Fruit fly (Drosophila melanogaster) whole organism, embryonic: ENCODE data around the gene CG34295.

Source experiments
- ATbp ChIP-seq: fragments of 200-800 bp; sonication (Bioruptor generic); optimal IDR thresholded peaks from 2 replicates; lab custom pipeline; 2017; ENCODE audit warnings: missing biosample characterization, mild to moderate bottlenecking, missing genetic modification characterization, missing genetic modification reagents
- Bgb ChIP-seq: fragments of 200-800 bp; sonication (Bioruptor generic); IDR thresholded peaks from 2 replicates; pipeline ENCODE4 v1.3.6; 2022; ENCODE audit warnings: missing biosample characterization, missing genetic modification characterization; ENCODE audit not compliant: partially characterized antibody
- CG10147 ChIP-seq: fragments of 200-800 bp; sonication (Bioruptor generic); optimal IDR thresholded peaks from 2 replicates; lab custom pipeline; 2019; ENCODE audit warnings: missing biosample characterization, mild to moderate bottlenecking, missing genetic modification characterization, moderate library complexity
- CG10431 ChIP-seq: fragments of 200-800 bp; sonication (Bioruptor generic); optimal IDR thresholded peaks from 3 replicates; lab custom pipeline; 2018; ENCODE audit warnings: missing biosample characterization, mild to moderate bottlenecking, missing genetic modification characterization
- CG13296 ChIP-seq: fragments of 200-800 bp; sonication (Bioruptor generic); optimal IDR thresholded peaks from 3 replicates; lab custom pipeline; 2018; ENCODE audit warnings: missing biosample characterization, mild to moderate bottlenecking, missing genetic modification characterization
- CG13894 ChIP-seq: fragments of 200-800 bp; sonication (Bioruptor generic); optimal IDR thresholded peaks from 3 replicates; lab custom pipeline; 2018; ENCODE audit warnings: missing biosample characterization, mild to moderate bottlenecking, missing genetic modification characterization, moderate library complexity
- CG14050 ChIP-seq: fragments of 200-800 bp; sonication (Bioruptor generic); IDR thresholded peaks from 3 replicates; pipeline ENCODE4 v1.3.6; 2022; ENCODE audit warnings: missing biosample characterization, missing genetic modification characterization
- CG14441 ChIP-seq: fragments of 200-800 bp; sonication (Bioruptor generic); IDR thresholded peaks from 2 replicates; pipeline ENCODE4 v1.3.6; 2022; ENCODE audit warnings: missing biosample characterization, missing genetic modification characterization
- CG14860 ChIP-seq: fragments of 200-800 bp; sonication (Bioruptor generic); IDR thresholded peaks from 3 replicates; pipeline ENCODE4 v1.3.6; 2022; ENCODE audit warnings: missing biosample characterization, missing genetic modification characterization; ENCODE audit not compliant: partially characterized antibody
- CG15269 ChIP-seq: fragments of 200-800 bp; sonication (Bioruptor generic); optimal IDR thresholded peaks from 2 replicates; lab custom pipeline; 2018; ENCODE audit warnings: missing biosample characterization, mild to moderate bottlenecking, missing genetic modification characterization, moderate library complexity
- CG1647 ChIP-seq: fragments of 200-800 bp; sonication (Bioruptor generic); optimal IDR thresholded peaks from 3 replicates; lab custom pipeline; 2016; ENCODE audit warnings: missing biosample characterization, missing genetic modification characterization
- CG17568 ChIP-seq: fragments of 200-800 bp; sonication (Bioruptor generic); optimal IDR thresholded peaks from 2 replicates; lab custom pipeline; 2018; ENCODE audit warnings: missing biosample characterization, mild to moderate bottlenecking, missing genetic modification characterization, moderate library complexity
- CG17802 ChIP-seq: fragments of 200-800 bp; sonication (Bioruptor generic); optimal IDR thresholded peaks from 2 replicates; lab custom pipeline; 2018; ENCODE audit warnings: missing biosample characterization, mild to moderate bottlenecking, missing genetic modification characterization, moderate library complexity
- CG18011 ChIP-seq: fragments of 200-800 bp; sonication (Bioruptor generic); optimal IDR thresholded peaks from 2 replicates; lab custom pipeline; 2017; ENCODE audit warnings: missing biosample characterization, missing genetic modification characterization, mild to moderate bottlenecking, moderate library complexity, missing genotype
- CG2129 ChIP-seq: fragments of 200-800 bp; sonication (Bioruptor generic); IDR thresholded peaks from 2 replicates; pipeline ENCODE4 v1.3.6; 2022; ENCODE audit warnings: missing biosample characterization, missing genetic modification characterization; ENCODE audit not compliant: partially characterized antibody
- CG32532 ChIP-seq: fragments of 200-800 bp; sonication (Bioruptor generic); IDR thresholded peaks from 2 replicates; pipeline ENCODE4 v1.3.6; 2022; ENCODE audit warnings: missing biosample characterization, missing genetic modification characterization
- CG3838 ChIP-seq: fragments of 200-800 bp; sonication (Bioruptor generic); optimal IDR thresholded peaks from 3 replicates; lab custom pipeline; 2016; ENCODE audit warnings: missing biosample characterization, missing genetic modification characterization
- CG42726 ChIP-seq: fragments of 200-800 bp; sonication (Bioruptor generic); IDR thresholded peaks from 2 replicates; pipeline ENCODE4 v1.3.6; 2022; ENCODE audit warnings: missing biosample characterization, missing genetic modification characterization; ENCODE audit not compliant: partially characterized antibody
- CG4328 ChIP-seq: fragments of 200-800 bp; sonication (Bioruptor generic); optimal IDR thresholded peaks from 3 replicates; lab custom pipeline; 2017; ENCODE audit warnings: missing biosample characterization, missing genetic modification reagents, missing genetic modification characterization
- CG4360 ChIP-seq: fragments of 200-800 bp; sonication (Bioruptor generic); IDR thresholded peaks from 2 replicates; pipeline ENCODE4 v1.3.6; 2022; ENCODE audit warnings: missing biosample characterization, missing genetic modification characterization
- CG6654 ChIP-seq: fragments of 200-800 bp; sonication (Bioruptor generic); optimal IDR thresholded peaks from 2 replicates; lab custom pipeline; 2017; ENCODE audit warnings: missing biosample characterization, mild to moderate bottlenecking, missing genetic modification characterization
- CG9437 ChIP-seq: fragments of 200-800 bp; sonication (Bioruptor generic); optimal IDR thresholded peaks from 2 replicates; lab custom pipeline; 2018; ENCODE audit warnings: missing biosample characterization, mild to moderate bottlenecking, missing genetic modification characterization
- CkIIα-i1 ChIP-seq: fragments of 200-800 bp; sonication (Bioruptor generic); IDR thresholded peaks from 2 replicates; pipeline ENCODE4 v1.3.6; 2022; ENCODE audit warnings: missing biosample characterization, missing genetic modification characterization
- Dip3 ChIP-seq: fragments of 200-800 bp; sonication (Bioruptor generic); optimal IDR thresholded peaks from 3 replicates; lab custom pipeline; 2016; ENCODE audit warnings: missing biosample characterization, missing genetic modification characterization
- Fer2 ChIP-seq: fragments of 200-800 bp; sonication (Bioruptor generic); optimal IDR thresholded peaks from 2 replicates; lab custom pipeline; 2018; ENCODE audit warnings: missing biosample characterization, mild to moderate bottlenecking, missing genetic modification characterization, moderate library complexity
- GATAe ChIP-seq: fragments of 200-800 bp; sonication (Bioruptor generic); conservative IDR thresholded peaks from 2 replicates; pipeline ENCODE4 v1.3.6; 2022; ENCODE audit warnings: missing biosample characterization, missing genetic modification characterization
- HLH4C ChIP-seq: fragments of 200-800 bp; sonication (Bioruptor generic); IDR thresholded peaks from 3 replicates; pipeline ENCODE4 v1.3.6; 2022; ENCODE audit warnings: missing biosample characterization, missing genetic modification characterization; ENCODE audit not compliant: partially characterized antibody
- Hand ChIP-seq: fragments of 200-800 bp; sonication (Bioruptor generic); optimal IDR thresholded peaks from 2 replicates; lab custom pipeline; 2017; ENCODE audit warnings: mild to moderate bottlenecking, missing biosample characterization, missing genetic modification reagents, missing genetic modification characterization
- Hr3 ChIP-seq: fragments of 200-800 bp; sonication (Bioruptor generic); optimal IDR thresholded peaks from 3 replicates; lab custom pipeline; 2016; ENCODE audit warnings: missing biosample characterization, missing genetic modification characterization
- Med ChIP-seq: fragments of 200-800 bp; sonication (Bioruptor generic); peaks from one replicate; lab custom pipeline; 2016; ENCODE audit warnings: missing biosample characterization, missing genetic modification characterization, mild to moderate bottlenecking, inconsistent platforms, moderate library complexity
- Mes4 ChIP-seq: fragments of 200-800 bp; sonication (Bioruptor generic); optimal IDR thresholded peaks from 2 replicates; lab custom pipeline; 2016; ENCODE audit warnings: missing biosample characterization, missing genetic modification characterization
- Nf-YA ChIP-seq: fragments of 200-800 bp; sonication (Bioruptor generic); IDR thresholded peaks from 2 replicates; pipeline ENCODE4 v1.3.6; 2022; ENCODE audit warnings: missing biosample characterization, missing genetic modification characterization
- NfI ChIP-seq: fragments of 200-800 bp; sonication (Bioruptor generic); optimal IDR thresholded peaks from 3 replicates; lab custom pipeline; 2018; ENCODE audit warnings: missing biosample characterization, mild to moderate bottlenecking, missing genetic modification characterization, moderate library complexity
- Rx ChIP-seq: fragments of 200-800 bp; sonication (Bioruptor generic); IDR thresholded peaks from 2 replicates; pipeline ENCODE4 v1.3.6; 2022; ENCODE audit warnings: missing biosample characterization, missing genetic modification characterization
- ab ChIP-seq: fragments of 200-800 bp; sonication (Bioruptor generic); optimal IDR thresholded peaks from 2 replicates; lab custom pipeline; 2016; ENCODE audit warnings: missing biosample characterization, missing genetic modification characterization
- ara ChIP-seq: fragments of 200-800 bp; sonication (Bioruptor generic); IDR thresholded peaks from 2 replicates; pipeline ENCODE4 v1.3.6; 2022; ENCODE audit warnings: missing biosample characterization, missing genetic modification characterization
- bigmax ChIP-seq: fragments of 200-800 bp; sonication (Bioruptor generic); optimal IDR thresholded peaks from 2 replicates; lab custom pipeline; 2018; ENCODE audit warnings: missing biosample characterization, mild to moderate bottlenecking, missing genetic modification characterization
- bsh ChIP-seq, 2 experiments: fragments of 200-800 bp; sonication (Bioruptor generic); optimal IDR thresholded peaks; 2 replicates each; lab custom pipeline; 2017 to 2018; ENCODE audit warnings: mild to moderate bottlenecking in 2 of 2, missing biosample characterization in 2 of 2, missing genetic modification characterization in 2 of 2, moderate library complexity in 1 of 2
- btn ChIP-seq: fragments of 200-800 bp; sonication (Bioruptor generic); optimal IDR thresholded peaks from 2 replicates; lab custom pipeline; 2016; ENCODE audit warnings: missing biosample characterization, missing genetic modification characterization
- fd102C ChIP-seq: fragments of 200-800 bp; sonication (Bioruptor generic); optimal IDR thresholded peaks from 2 replicates; lab custom pipeline; 2018; ENCODE audit warnings: missing biosample characterization, mild to moderate bottlenecking, missing genetic modification characterization, moderate library complexity
- ham ChIP-seq: fragments of 200-800 bp; sonication (Bioruptor generic); IDR thresholded peaks from 2 replicates; pipeline ENCODE4 v1.3.6; 2022; ENCODE audit warnings: missing biosample characterization, missing genetic modification characterization
- lilli ChIP-seq: fragments of 200-800 bp; sonication (Bioruptor generic); optimal IDR thresholded peaks from 3 replicates; lab custom pipeline; 2016; ENCODE audit warnings: missing biosample characterization, missing genetic modification characterization
- nmo ChIP-seq: fragments of 200-800 bp; sonication (Bioruptor generic); optimal IDR thresholded peaks from 2 replicates; lab custom pipeline; 2018; ENCODE audit warnings: missing biosample characterization, mild to moderate bottlenecking, missing genetic modification characterization, moderate library complexity
- oc ChIP-seq: fragments of 200-800 bp; sonication (Bioruptor generic); optimal IDR thresholded peaks from 2 replicates; lab custom pipeline; 2018; ENCODE audit warnings: missing biosample characterization, mild to moderate bottlenecking, missing genetic modification characterization, moderate library complexity
- odd ChIP-seq: fragments of 200-800 bp; sonication (Bioruptor generic); optimal IDR thresholded peaks from 2 replicates; lab custom pipeline; 2017; ENCODE audit warnings: missing biosample characterization, mild to moderate bottlenecking, missing genetic modification characterization
- peb ChIP-seq: fragments of 200-800 bp; sonication (Bioruptor generic); IDR thresholded peaks from 2 replicates; pipeline ENCODE4 v1.3.6; 2022; ENCODE audit warnings: missing biosample characterization, missing genetic modification characterization
- trem ChIP-seq: fragments of 200-800 bp; optimal IDR thresholded peaks from 3 replicates; lab custom pipeline; 2019; ENCODE audit warnings: missing biosample characterization, mild to moderate bottlenecking, missing genetic modification characterization, moderate library complexity
- zen ChIP-seq: fragments of 200-800 bp; sonication (Bioruptor generic); optimal IDR thresholded peaks from 3 replicates; lab custom pipeline; 2018; ENCODE audit warnings: missing biosample characterization, mild to moderate bottlenecking, missing genetic modification characterization, moderate library complexity

The CG34295 gene

DNA sequence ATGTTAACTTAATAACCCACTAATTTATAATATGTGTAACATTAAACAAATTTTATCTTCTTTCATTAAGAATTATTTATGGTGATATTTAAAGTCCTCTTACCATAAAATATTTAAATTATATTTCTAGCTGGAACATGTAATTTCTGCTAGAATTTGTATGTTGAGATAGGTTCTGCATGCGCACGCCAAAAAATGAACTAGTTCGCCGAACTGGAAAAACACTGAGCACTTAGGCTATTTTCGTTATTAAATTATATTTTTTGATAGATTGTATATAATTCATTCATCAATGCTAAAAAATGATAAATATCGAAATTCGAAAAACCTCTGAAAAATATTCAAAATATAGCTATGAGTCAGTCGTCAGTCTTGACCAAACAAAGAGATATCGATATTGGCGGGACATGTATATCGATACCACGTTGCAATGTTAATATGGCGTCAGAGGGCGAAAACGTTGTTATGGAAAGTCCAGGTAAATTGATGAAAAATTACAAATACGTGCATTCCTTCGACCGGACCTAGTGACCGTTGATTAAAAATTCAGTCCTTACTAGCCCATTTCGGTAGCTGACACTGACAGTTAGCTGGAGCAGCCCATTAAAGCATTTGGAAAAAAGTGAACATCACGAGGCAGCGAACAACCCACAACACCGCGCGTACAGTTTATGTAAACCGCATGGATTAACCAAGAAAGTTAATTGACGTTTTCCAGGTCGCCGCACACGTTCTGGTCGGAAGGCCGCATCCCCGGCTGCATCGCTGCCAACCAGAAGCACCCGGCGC lies 22.5 kb downstream of the CG34295 start, which contains the start of gene Prp39 (continued):
- no peak; the same call in 1 of the 2 replicates for TF ChIP-seq Rx (GFP tag; lab: Robert Waterston, UW)
- TF ChIP-seq peb (GFP tag; lab: Robert Waterston, UW) = no peak
- peak; percentile 8 for TF ChIP-seq Hr3 (GFP tag; lab: Kevin White, UChicago)
- TF ChIP-seq CG6654 (GFP tag; lab: Kevin White, UChicago) = no peak
- no peak for TF ChIP-seq CG14050 (GFP tag; lab: Robert Waterston, UW)
- TF ChIP-seq odd (GFP tag; lab: Kevin White, UChicago) = no peak
- TF ChIP-seq bsh (GFP tag; optimal IDR thresholded peaks at IDR 0.05; lab: Kevin White, UChicago) = peak in 1 of 2 experiments; percentile 32
- no peak for TF ChIP-seq fd102C (GFP tag; lab: Kevin White, UChicago)
- TF ChIP-seq CG1647 (GFP tag; lab: Kevin White, UChicago) = no peak
- TF ChIP-seq CG14441 (GFP tag; lab: Robert Waterston, UW) = peak; percentile 55; the same call in 1 of the 2 replicates
- no peak for TF ChIP-seq CG17802 (tag; lab: Kevin White, UChicago)
- TF ChIP-seq lilli (GFP tag; lab: Kevin White, UChicago) = peak; percentile 51
- no peak for TF ChIP-seq NfI (GFP tag; lab: Kevin White, UChicago)
- no peak for TF ChIP-seq CG4328 (GFP tag; lab: Kevin White, UChicago)
- TF ChIP-seq Mes4 = no peak
- TF ChIP-seq Nf-YA (GFP tag; lab: Robert Waterston, UW) = 0 out of 2 replicates have a peak, but pooled peaks have one; percentile 16
- TF ChIP-seq nmo (GFP tag; lab: Kevin White, UChicago) = peak; percentile 17
- no peak for TF ChIP-seq oc (tag; lab: Kevin White, UChicago)
- TF ChIP-seq CG13296 (GFP tag; lab: Kevin White, UChicago) = no peak
- TF ChIP-seq zen = no peak
- peak; percentile 73 for TF ChIP-seq Bgb (GFP tag; lab: Robert Waterston, UW)
- no peak for TF ChIP-seq CG10147
- TF ChIP-seq ATbp (GFP tag; lab: Kevin White, UChicago) = no peak
- no peak for TF ChIP-seq Dip3 (GFP tag; lab: Kevin White, UChicago)
- TF ChIP-seq CG17568 = no peak
- no peak for TF ChIP-seq Hand (GFP tag; lab: Kevin White, UChicago)
- no peak; the same call in 1 of the 2 replicates for TF ChIP-seq CG42726 (GFP tag; lab: Robert Waterston, UW)
- TF ChIP-seq CG15269 (tag; lab: Kevin White, UChicago) = no peak
- no peak for TF ChIP-seq bigmax (GFP tag; lab: Kevin White, UChicago)
- peak; percentile 25 for TF ChIP-seq CG9437
- peak; percentile 74 for TF ChIP-seq HLH4C
- peak; percentile 63; the same call in 2 of the 3 replicates for TF ChIP-seq CG14860 (GFP tag; lab: Robert Waterston, UW)
- TF ChIP-seq CG13894 (tag; lab: Kevin White, UChicago) = no peak
- TF ChIP-seq trem (tag; lab: Kevin White, UChicago) = peak; percentile 49
- no peak for TF ChIP-seq ham (GFP tag; lab: Robert Waterston, UW)
- no peak for TF ChIP-seq CG3838 (GFP tag; lab: Kevin White, UChicago)
- no peak for TF ChIP-seq CG10431 (GFP tag; lab: Kevin White, UChicago)
- TF ChIP-seq ab (GFP tag; lab: Kevin White, UChicago) = no peak
- TF ChIP-seq btn (GFP tag; lab: Kevin White, UChicago) = no peak
- TF ChIP-seq ara (GFP tag; lab: Robert Waterston, UW) = no peak
- no peak for TF ChIP-seq CkIIα-i1
- TF ChIP-seq CG32532 = peak; percentile 49; the same call in 1 of the 2 replicates
- no peak for TF ChIP-seq CG4360
- peak; percentile 60 for TF ChIP-seq CG2129 (GFP tag; lab: Robert Waterston, UW)
- TF ChIP-seq Fer2 (tag; lab: Kevin White, UChicago) = no peak
- peak; percentile 84 for TF ChIP-seq Med (GFP tag; lab: Kevin White, UChicago)
- no peak for TF ChIP-seq GATAe
- TF ChIP-seq CG18011 (GFP tag; lab: Kevin White, UChicago) = no peak
